Fruit fly (Drosophila melanogaster) whole organism: ENCODE data around the gene grsm.
A peak's percentile ranks its signal among the peaks of the same experiment; 100 is the strongest.

Experiments used
- CG8478 ChIP-seq: fragments of >200 bp; optimal IDR thresholded peaks from 2 replicates; lab custom pipeline; 2018; ENCODE audit warnings: inconsistent platforms
- Dll ChIP-seq: fragments of >200 bp; optimal IDR thresholded peaks from 2 replicates; lab custom pipeline; 2017
- EcR ChIP-seq, 2 experiments: fragments of >200 bp; optimal IDR thresholded peaks; 2 replicates each; lab custom pipeline; 2017; ENCODE audit warnings: missing biosample characterization in 2 of 2, missing genetic modification characterization in 2 of 2, missing genetic modification reagents in 2 of 2
- pan ChIP-seq: fragments of >200 bp; optimal IDR thresholded peaks from 2 replicates; lab custom pipeline; 2017
- psq ChIP-seq: fragments of >200 bp; optimal IDR thresholded peaks from 2 replicates; lab custom pipeline; 2017
- usp ChIP-seq: fragments of >200 bp; optimal IDR thresholded peaks from 2 replicates; lab custom pipeline; 2017; ENCODE audit warnings: missing biosample characterization, missing genetic modification characterization, mixed read lengths

grsm gene

DNA sequence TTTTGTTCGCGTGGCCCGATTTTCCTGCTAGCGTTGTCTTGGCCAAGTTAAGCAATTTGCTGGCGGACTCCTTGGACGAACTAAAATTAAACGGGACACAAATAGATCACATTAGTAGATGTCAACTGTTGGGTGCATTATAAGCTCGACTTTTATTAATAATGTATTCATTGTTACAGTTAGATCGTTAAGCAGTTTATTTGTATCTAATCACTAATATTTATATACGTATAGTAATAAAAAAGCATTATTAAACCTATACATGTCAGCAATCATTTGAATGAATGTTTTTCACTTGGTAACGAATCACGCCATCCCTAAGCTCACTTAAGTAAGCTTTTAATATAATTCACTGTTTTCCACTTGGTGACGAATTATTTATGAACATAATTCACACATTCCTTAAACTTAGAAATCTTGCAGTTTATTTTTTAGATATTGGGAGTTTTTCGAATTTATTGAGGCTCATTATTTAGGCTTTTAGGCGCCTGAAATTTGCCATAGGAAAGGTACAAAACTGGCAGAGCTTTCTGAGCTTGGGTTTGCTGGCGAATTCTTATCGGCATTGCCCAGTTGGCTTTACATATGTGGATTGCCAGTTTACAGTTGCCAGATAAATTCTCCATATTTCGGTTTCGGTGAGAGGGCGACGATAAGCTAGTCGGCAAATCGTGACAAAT, 10.0 kb upstream of the grsm start, which contains the start of the genes CG7381 and CG7091:
Gene CG7381, minus strand, starts transcription at position 101 of the 680 bp plus-strand sequence.
Gene CG7091, plus strand, starts transcription at position 630 of the 680 bp plus-strand sequence.
- TF ChIP-seq psq (lab: Kevin White, UChicago) = no peak
- TF ChIP-seq EcR (GFP tag; optimal IDR thresholded peaks at IDR 0.05; lab: Kevin White, UChicago) = no peak
- TF ChIP-seq CG8478 (lab: Kevin White, UChicago) = no peak
- TF ChIP-seq pan = no peak
- no peak for TF ChIP-seq usp (GFP tag; lab: Kevin White, UChicago)
- TF ChIP-seq Dll (lab: Kevin White, UChicago) = no peak

DNA sequence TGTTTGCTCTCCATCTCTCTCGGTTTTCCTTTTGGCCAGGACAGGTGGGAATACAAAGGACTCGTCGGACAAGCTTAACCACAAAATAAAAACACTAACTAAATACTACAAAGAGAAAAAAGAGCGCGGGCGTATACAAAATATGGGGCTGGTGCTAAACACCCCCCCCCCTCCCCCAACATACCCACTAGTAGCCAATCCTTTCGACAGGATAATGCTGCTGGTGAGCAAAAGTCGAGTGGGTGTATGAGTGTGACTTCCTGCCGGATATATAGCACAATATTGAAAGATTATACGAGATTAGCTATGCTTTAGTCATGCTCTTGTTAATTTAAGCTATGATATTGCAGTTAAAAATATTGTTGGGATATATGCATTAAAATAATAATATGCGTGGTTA, 7.7 kb upstream of the grsm start:
- no peak for TF ChIP-seq usp (GFP tag; lab: Kevin White, UChicago)
- TF ChIP-seq EcR (GFP tag; optimal IDR thresholded peaks at IDR 0.05; lab: Kevin White, UChicago) = no peak
- no peak for TF ChIP-seq CG8478 (lab: Kevin White, UChicago)
- no peak for TF ChIP-seq psq (lab: Kevin White, UChicago)
- no peak for TF ChIP-seq pan
- no peak for TF ChIP-seq Dll (lab: Kevin White, UChicago)

DNA sequence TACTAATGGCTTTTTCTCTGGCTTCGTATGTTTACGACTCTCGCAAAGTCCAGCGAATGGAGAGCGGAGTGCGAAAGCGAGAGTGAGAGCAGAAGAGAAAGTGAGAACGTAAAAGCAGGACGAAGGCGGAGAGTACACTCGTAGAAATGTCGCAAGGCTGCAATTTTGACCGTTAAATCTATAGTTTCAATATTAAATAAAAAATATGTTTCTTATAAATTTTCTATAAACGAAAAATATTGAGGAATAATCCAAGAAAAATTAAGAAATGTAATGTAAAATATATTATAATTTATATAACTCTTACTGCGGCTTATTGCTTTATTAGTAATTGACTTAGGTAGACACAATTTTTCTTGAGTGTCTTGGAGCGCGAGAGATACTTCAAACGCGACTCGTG, 6.9 kb upstream of the grsm start:
- TF ChIP-seq usp (GFP tag; lab: Kevin White, UChicago) (no peak), pan (no peak), Dll (lab: Kevin White, UChicago) (no peak), EcR (GFP tag; optimal IDR thresholded peaks at IDR 0.05; lab: Kevin White, UChicago) (no peak), psq (lab: Kevin White, UChicago) (no peak), CG8478 (lab: Kevin White, UChicago) (no peak)

DNA sequence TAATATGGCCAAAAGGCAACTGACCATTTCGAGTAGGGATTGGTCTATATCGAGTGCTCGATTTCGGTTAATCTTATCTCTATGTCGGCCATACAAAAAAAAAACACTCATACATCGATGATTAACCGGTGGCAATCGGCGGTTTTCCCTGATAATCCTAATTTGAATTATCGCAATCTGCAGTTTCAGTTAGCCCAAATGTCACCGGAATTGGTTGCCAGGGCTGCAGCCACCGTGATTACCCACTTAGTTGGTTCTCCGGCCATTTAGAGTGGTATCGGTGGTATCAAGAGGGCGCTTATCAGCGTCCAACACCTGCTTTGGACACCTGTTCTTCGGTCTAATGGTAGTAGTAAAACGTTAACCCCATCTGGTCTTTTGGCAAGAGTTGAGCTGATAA, 4.6 kb upstream of the grsm start:
- TF ChIP-seq psq (lab: Kevin White, UChicago) (no peak), EcR (GFP tag; optimal IDR thresholded peaks at IDR 0.05; lab: Kevin White, UChicago) (no peak), CG8478 (lab: Kevin White, UChicago) (no peak), pan (no peak)

DNA sequence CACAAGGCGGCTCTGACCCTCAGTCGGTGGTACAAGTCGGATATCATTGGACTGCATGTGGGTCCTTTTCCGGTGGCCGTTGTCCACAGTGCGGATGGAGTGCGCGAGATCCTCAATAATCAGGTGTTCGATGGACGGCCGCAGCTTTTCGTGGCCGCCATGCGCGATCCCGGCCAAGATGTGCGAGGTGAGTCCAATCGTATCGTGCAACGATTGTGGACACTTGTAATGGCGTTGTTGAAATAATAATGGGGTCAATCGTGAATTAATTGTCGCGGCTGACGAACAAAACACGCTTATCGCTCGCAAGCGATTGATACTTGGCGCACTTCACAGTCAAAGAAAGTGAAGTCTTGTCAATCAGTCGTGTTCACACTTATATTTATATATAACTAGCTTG, 3.5 kb downstream of the grsm start:
- TF ChIP-seq Dll (lab: Kevin White, UChicago) = no peak
- TF ChIP-seq CG8478 (lab: Kevin White, UChicago) = no peak
- no peak for TF ChIP-seq psq (lab: Kevin White, UChicago)
- TF ChIP-seq pan = no peak
- no peak for TF ChIP-seq usp (GFP tag; lab: Kevin White, UChicago)
- TF ChIP-seq EcR (GFP tag; optimal IDR thresholded peaks at IDR 0.05; lab: Kevin White, UChicago) = no peak

DNA sequence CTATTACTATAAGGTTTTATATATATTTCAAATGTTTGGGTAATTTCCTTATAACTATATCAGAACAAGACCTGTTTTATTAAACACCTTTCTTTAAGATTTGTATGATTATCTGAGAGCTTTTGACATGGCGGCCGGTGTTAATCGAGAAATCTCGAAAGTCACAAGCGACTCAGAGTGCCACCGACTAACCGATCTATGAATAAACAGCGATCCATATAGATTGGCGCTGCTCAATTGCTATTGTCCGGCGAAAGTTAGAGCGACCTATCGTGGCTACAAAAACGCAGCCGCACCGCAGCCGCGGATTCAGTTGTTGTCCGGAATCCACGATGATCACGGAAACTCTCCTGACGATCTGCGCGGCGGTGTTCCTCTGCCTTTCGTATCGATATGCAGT, 4.0 kb downstream of the grsm start, which contains the start of gene Cyp304a1:
Gene Cyp304a1, plus strand, starts transcription at position 301 of the 400 bp plus-strand sequence.
- TF ChIP-seq Dll (lab: Kevin White, UChicago) (no peak), CG8478 (lab: Kevin White, UChicago) (no peak), psq (lab: Kevin White, UChicago) (no peak), EcR (GFP tag; optimal IDR thresholded peaks at IDR 0.05; lab: Kevin White, UChicago) (no peak), usp (GFP tag; lab: Kevin White, UChicago) (no peak), pan (no peak)

DNA sequence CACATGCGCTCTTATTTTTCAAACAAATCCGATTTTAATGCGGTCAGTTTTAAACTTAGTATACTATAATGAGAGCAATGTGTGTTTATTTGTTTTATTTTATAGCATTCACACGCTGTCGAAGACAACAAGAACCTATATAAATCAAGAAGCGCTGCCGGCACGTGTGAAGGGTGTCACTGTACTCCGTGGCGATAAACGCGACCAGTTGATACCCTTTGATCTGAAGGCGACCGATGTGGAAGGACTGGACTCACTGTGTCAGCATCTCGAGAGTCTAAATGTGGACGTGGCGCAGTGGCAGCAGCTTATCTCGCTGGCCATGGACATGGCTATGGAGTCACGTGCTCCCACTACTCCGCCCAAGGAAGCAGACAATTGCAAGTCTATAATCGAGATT, 4.9 kb downstream of the grsm start:
- TF ChIP-seq usp (GFP tag; lab: Kevin White, UChicago) = no peak
- TF ChIP-seq psq (lab: Kevin White, UChicago) = no peak

dm6 chr3R:12960929-12961855, 6.3 kb downstream of the grsm start, which contains the start of gene Spc25:
Gene Spc25 (plus strand): TSS chr3R:12961745.
- TF ChIP-seq EcR (GFP tag; optimal IDR thresholded peaks at IDR 0.05; lab: Kevin White, UChicago) (peak; percentile 54 to 84), psq (lab: Kevin White, UChicago) (no peak)

DNA sequence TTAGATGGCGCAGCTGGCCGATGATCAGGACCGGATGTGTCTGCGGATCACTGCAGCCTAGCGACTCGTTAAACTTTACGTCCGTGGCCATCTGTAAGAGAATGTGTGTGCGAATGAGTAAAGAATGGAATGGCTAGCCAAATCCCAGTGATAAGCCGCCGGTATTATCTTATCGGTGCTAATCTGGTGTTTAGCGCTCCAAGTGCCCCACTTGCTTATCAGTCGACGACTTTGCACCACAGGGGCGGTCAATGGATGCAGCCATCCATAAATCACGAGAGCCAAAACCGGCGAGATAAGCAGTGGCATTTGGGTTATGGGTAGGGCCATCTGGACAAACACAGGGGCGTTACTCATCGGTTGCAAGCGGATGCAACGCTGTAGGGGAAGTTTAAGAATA, 7.3 kb downstream of the grsm start:
- TF ChIP-seq EcR (GFP tag; optimal IDR thresholded peaks at IDR 0.05; lab: Kevin White, UChicago) (no peak), usp (GFP tag; lab: Kevin White, UChicago) (no peak), Dll (lab: Kevin White, UChicago) (no peak), pan (no peak), CG8478 (lab: Kevin White, UChicago) (no peak)

DNA sequence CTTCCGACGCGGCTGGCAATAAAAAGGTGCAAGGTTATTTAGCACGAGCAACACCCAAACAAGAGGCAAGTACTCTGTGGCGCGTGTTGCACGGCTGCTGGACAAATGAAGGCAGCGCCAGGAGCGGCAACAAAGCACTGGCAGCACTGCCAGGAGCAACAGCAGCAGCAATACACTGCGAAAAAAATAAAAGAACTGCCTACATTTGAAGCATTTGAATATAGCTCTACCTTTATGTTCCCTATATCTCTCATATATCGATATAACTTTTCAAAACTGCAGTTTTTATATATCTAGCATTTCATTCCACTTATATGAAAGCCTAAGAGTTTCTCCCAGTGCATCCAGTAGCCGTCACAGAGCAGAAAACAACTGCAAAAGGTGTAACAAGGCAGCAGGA, 10.1 kb downstream of the grsm start:
- no peak for TF ChIP-seq Dll (lab: Kevin White, UChicago)
- no peak for TF ChIP-seq pan
- no peak for TF ChIP-seq psq (lab: Kevin White, UChicago)
- TF ChIP-seq CG8478 (lab: Kevin White, UChicago) = no peak
- no peak for TF ChIP-seq EcR (GFP tag; optimal IDR thresholded peaks at IDR 0.05; lab: Kevin White, UChicago)
- no peak for TF ChIP-seq usp (GFP tag; lab: Kevin White, UChicago)

- TF ChIP-seq pan (no peak), usp (GFP tag; lab: Kevin White, UChicago) (no peak), Dll (lab: Kevin White, UChicago) (no peak), psq (lab: Kevin White, UChicago) (no peak), EcR (GFP tag; optimal IDR thresholded peaks at IDR 0.05; lab: Kevin White, UChicago) (no peak), CG8478 (lab: Kevin White, UChicago) (no peak)
Observed at dm6 chr3R:12915811-12916210, 51.7 kb downstream of the grsm start, which contains the start of gene beat-Vb. Gene beat-Vb (plus strand): TSS chr3R:12916056.
